Fruit fly (Drosophila melanogaster): ENCODE data around the gene Cpr67B.
A peak's percentile ranks its signal among the peaks of the same experiment; 100 is the strongest.

The Cpr67B gene

DNA sequence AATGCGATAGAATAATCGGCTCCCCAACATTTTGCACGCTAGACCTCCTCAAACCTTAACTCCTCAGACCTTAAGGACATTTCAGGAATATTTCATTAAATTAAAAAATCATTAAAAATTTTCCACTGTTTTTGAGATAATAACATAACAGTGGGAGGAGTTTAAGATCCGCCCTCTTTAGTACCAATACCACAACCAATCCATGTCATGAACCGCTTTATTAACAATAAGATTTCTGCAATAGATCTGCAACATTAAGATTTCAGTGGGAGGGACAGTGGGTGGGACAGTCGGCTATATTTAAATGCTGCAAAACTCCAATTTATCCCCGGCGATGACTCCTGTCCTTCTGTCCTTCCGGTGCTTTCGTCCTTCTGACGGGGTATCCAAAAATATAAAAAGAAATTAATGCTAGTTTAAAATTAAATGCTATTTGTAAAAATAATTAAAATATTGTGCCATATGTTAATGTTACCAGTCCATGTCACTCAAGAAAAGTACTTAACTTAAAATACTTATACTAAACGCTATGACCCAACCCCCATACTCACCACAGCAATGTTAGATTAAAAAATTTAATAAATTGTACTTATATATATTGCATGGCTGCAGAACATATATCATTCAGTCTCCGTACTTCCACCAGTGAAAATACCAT is 38.2 kb downstream of the Cpr67B start, which contains the start of gene Srg3 (continued):
- TF ChIP-seq CG14014 (GFP tag; IDR thresholded peaks at IDR 0.05) (0 out of 2 replicates have a peak, but pooled peaks have one; percentile 6), pita (GFP tag; optimal IDR thresholded peaks at IDR 0.05) (peak; percentile 20), tgo (GFP tag; IDR thresholded peaks at IDR 0.05) (no peak), Bteb2 (GFP tag; optimal IDR thresholded peaks at IDR 0.05) (no peak), odd (GFP tag; optimal IDR thresholded peaks at IDR 0.05) (peak; percentile 26), unpg (GFP tag; optimal IDR thresholded peaks at IDR 0.05) (no peak), Rfx (GFP tag; IDR thresholded peaks at IDR 0.05) (0 out of 2 replicates have a peak, but pooled peaks have one; percentile 4), H2.0 (GFP tag; IDR thresholded peaks at IDR 0.05) (peak; percentile 19; the same call in 1 of the 2 replicates)

DNA sequence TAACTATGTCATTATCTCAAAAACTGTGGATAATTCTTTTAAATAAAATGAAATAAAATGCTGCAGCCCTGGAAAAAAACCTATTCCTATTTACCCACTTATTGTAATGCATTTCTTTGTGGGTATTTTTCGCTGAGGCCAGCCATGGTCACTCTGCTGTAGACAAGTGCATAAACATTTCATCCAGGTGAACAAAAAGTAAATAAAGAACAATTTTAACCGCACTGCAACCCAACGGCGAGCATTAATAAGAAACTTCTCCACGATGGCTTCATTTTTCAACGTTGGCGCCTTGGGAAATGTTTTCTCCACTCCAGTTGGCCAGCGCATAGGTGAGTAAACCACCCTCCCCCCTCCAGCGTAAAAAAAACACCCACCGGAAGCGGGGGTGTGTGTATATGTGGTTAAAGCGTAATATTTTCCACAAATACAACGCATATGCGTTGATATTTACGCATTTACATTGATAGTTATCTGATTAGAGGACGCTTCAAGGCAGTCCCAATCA is 42.2 kb downstream of the Cpr67B start, which contains the start of gene CG3529:
Gene CG3529 (plus strand): TSS at position 134 of the 508 bp plus-strand sequence.
- TF ChIP-seq CG2120 (GFP tag; optimal IDR thresholded peaks at IDR 0.05) = peak; percentile 35
- no peak for TF ChIP-seq CG17802 (tag; optimal IDR thresholded peaks at IDR 0.05)
- no peak for TF ChIP-seq ssp (GFP tag; IDR thresholded peaks at IDR 0.05)
- no peak for TF ChIP-seq CG6683 (GFP tag; optimal IDR thresholded peaks at IDR 0.05)
- TF ChIP-seq Nf-YB (GFP tag; optimal IDR thresholded peaks at IDR 0.05) = no peak
- peak; percentile 73 for TF ChIP-seq CG15514 (GFP tag; optimal IDR thresholded peaks at IDR 0.05)
- peak; percentile 45 for TF ChIP-seq CG5180 (GFP tag; optimal IDR thresholded peaks at IDR 0.05)
- TF ChIP-seq Kr (GFP tag; optimal IDR thresholded peaks at IDR 0.05) = no peak
- peak; percentile 21 for TF ChIP-seq Lhr (GFP tag; optimal IDR thresholded peaks at IDR 0.05)
- no peak for TF ChIP-seq CG4820 (GFP tag; optimal IDR thresholded peaks at IDR 0.05)
- peak in 1 of 3 experiments; percentile 1 for TF ChIP-seq lola (GFP tag; optimal IDR thresholded peaks at IDR 0.05)
- TF ChIP-seq sens-2 (GFP tag; IDR thresholded peaks at IDR 0.05) = no peak
- TF ChIP-seq dmrt11E (tag; optimal IDR thresholded peaks at IDR 0.05) = no peak
- TF ChIP-seq Dfd (GFP tag; optimal IDR thresholded peaks at IDR 0.05) = no peak
- no peak for TF ChIP-seq CG15011 (GFP tag; optimal IDR thresholded peaks at IDR 0.05)
- TF ChIP-seq CG32532 (GFP tag; IDR thresholded peaks at IDR 0.05) = peak; percentile 47
- TF ChIP-seq CG31365 (tag; optimal IDR thresholded peaks at IDR 0.05) = no peak
- peak; percentile 66 for TF ChIP-seq YL-1 (GFP tag; optimal IDR thresholded peaks at IDR 0.05)
- TF ChIP-seq nerfin-2 (GFP tag; IDR thresholded peaks at IDR 0.05; ENCODE audit: partially characterized antibody) = 0 out of 2 replicates have a peak, but pooled peaks have one; percentile 26
- peak; percentile 92 for TF ChIP-seq gfzf (GFP tag; optimal IDR thresholded peaks at IDR 0.05)
- no peak for TF ChIP-seq CG14667 (GFP tag; IDR thresholded peaks at IDR 0.05)
- TF ChIP-seq CG33213 (GFP tag; optimal IDR thresholded peaks at IDR 0.05) = peak; percentile 42
- TF ChIP-seq CG9215 (GFP tag; IDR thresholded peaks at IDR 0.05) = no peak
- no peak for TF ChIP-seq Oli (tag; optimal IDR thresholded peaks at IDR 0.05)
- peak; percentile 32 for TF ChIP-seq CG13624 (GFP tag; optimal IDR thresholded peaks at IDR 0.05)
- TF ChIP-seq gro (GFP tag; optimal IDR thresholded peaks at IDR 0.05) = no peak
- TF ChIP-seq jigr1 (GFP tag; IDR thresholded peaks at IDR 0.05) = no peak
- TF ChIP-seq Dad (GFP tag; optimal IDR thresholded peaks at IDR 0.05) = no peak
- no peak for TF ChIP-seq Six4 (GFP tag; optimal IDR thresholded peaks at IDR 0.05)
- TF ChIP-seq Sin3A (optimal IDR thresholded peaks at IDR 0.05) = peak; percentile 25
- peak; percentile 3 for TF ChIP-seq gcm (GFP tag; optimal IDR thresholded peaks at IDR 0.05)
- TF ChIP-seq CG4617 (GFP tag; optimal IDR thresholded peaks at IDR 0.05; ENCODE audit: borderline replicate concordance) = peak; percentile 84
- TF ChIP-seq inv (GFP tag; IDR thresholded peaks at IDR 0.05; ENCODE audit: partially characterized antibody) = no peak
- peak; percentile 31 for TF ChIP-seq CG30020 (tag; optimal IDR thresholded peaks at IDR 0.05)
- TF ChIP-seq CG1832 (GFP tag; optimal IDR thresholded peaks at IDR 0.05) = no peak
- TF ChIP-seq Camta (GFP tag; optimal IDR thresholded peaks at IDR 0.05) = peak; percentile 25
- no peak for TF ChIP-seq Ravus (GFP tag; IDR thresholded peaks at IDR 0.05)
- no peak for TF ChIP-seq CG17612 (GFP tag; IDR thresholded peaks at IDR 0.05)
- no peak for TF ChIP-seq CG11247 (GFP tag; IDR thresholded peaks at IDR 0.05)
- TF ChIP-seq MTF-1 (GFP tag; optimal IDR thresholded peaks at IDR 0.05; ENCODE audit: borderline replicate concordance) = peak; percentile 36
